Fruit fly (Drosophila melanogaster) whole organism, embryonic: ENCODE data around the gene CG32137.

Experiments used
- Blimp-1 ChIP-seq: fragments of 200-800 bp; sonication (Bioruptor generic); optimal IDR thresholded peaks from 3 replicates; lab custom pipeline; 2018; ENCODE audit warnings: missing biosample characterization, missing genetic modification characterization, mild to moderate bottlenecking, moderate library complexity, missing genetic modification reagents
- CG10366 ChIP-seq: fragments of 200-800 bp; sonication (Bioruptor generic); IDR thresholded peaks from 2 replicates; pipeline ENCODE4 v1.3.6; 2022; ENCODE audit warnings: missing biosample characterization, missing genetic modification characterization
- CG10462 ChIP-seq: fragments of 200-800 bp; sonication (Bioruptor generic); optimal IDR thresholded peaks from 2 replicates; lab custom pipeline; 2016; ENCODE audit warnings: missing biosample characterization, missing genetic modification characterization
- CG12659 ChIP-seq: fragments of 200-800 bp; sonication (Bioruptor generic); optimal IDR thresholded peaks from 3 replicates; lab custom pipeline; 2017; ENCODE audit warnings: mild to moderate bottlenecking, missing biosample characterization, missing genetic modification reagents, missing genetic modification characterization
- CG16815 ChIP-seq: fragments of 200-800 bp; sonication (Bioruptor generic); optimal IDR thresholded peaks from 3 replicates; lab custom pipeline; 2017; ENCODE audit warnings: missing biosample characterization, mild to moderate bottlenecking, missing genetic modification characterization
- CG7357 ChIP-seq: fragments of 200-800 bp; sonication (Bioruptor generic); IDR thresholded peaks from 3 replicates; pipeline ENCODE4 v1.3.6; 2022; ENCODE audit warnings: missing biosample characterization, missing genetic modification characterization
- CG8290 ChIP-seq, 3 experiments: fragments of 200-800 bp; sonication (Bioruptor generic); optimal IDR thresholded peaks; 2 replicates each; lab custom pipeline; 2016 to 2019; ENCODE audit warnings: missing biosample characterization in 3 of 3, missing genetic modification characterization in 3 of 3, mild to moderate bottlenecking in 2 of 3, moderate library complexity in 1 of 3
- CG8388 ChIP-seq: fragments of 200-800 bp; sonication (Bioruptor generic); optimal IDR thresholded peaks from 2 replicates; lab custom pipeline; 2019; ENCODE audit warnings: missing biosample characterization, mild to moderate bottlenecking, missing genetic modification characterization, moderate library complexity
- Dll ChIP-seq: fragments of 200-800 bp; sonication (Bioruptor generic); IDR thresholded peaks from 4 replicates; pipeline ENCODE4 v1.3.6; 2022; ENCODE audit warnings: missing biosample characterization, missing genetic modification characterization; ENCODE audit not compliant: partially characterized antibody
- Ets65A ChIP-seq: fragments of 200-800 bp; sonication (Bioruptor generic); peaks from one replicate; lab custom pipeline; 2016; ENCODE audit warnings: missing biosample characterization, missing genetic modification characterization
- Fer3 ChIP-seq: fragments of 200-800 bp; sonication (Bioruptor generic); optimal IDR thresholded peaks from 2 replicates; lab custom pipeline; 2018; ENCODE audit warnings: missing biosample characterization, mild to moderate bottlenecking, missing genetic modification characterization, moderate library complexity
- HLH54F ChIP-seq: fragments of 200-800 bp; sonication (Bioruptor generic); optimal IDR thresholded peaks from 3 replicates; lab custom pipeline; 2016; ENCODE audit warnings: missing biosample characterization, missing genetic modification characterization
- HLHmδ ChIP-seq: fragments of 200-800 bp; sonication (Bioruptor generic); optimal IDR thresholded peaks from 2 replicates; lab custom pipeline; 2018; ENCODE audit warnings: missing biosample characterization, mild to moderate bottlenecking, missing genetic modification characterization, moderate library complexity
- HmgD ChIP-seq: fragments of 200-800 bp; sonication (Bioruptor generic); optimal IDR thresholded peaks from 3 replicates; lab custom pipeline; 2016; ENCODE audit warnings: missing biosample characterization, missing genetic modification characterization
- Hsf ChIP-seq: fragments of 200-800 bp; sonication (Bioruptor generic); optimal IDR thresholded peaks from 3 replicates; lab custom pipeline; 2016; ENCODE audit warnings: missing biosample characterization, missing genetic modification characterization
- PHDP ChIP-seq: fragments of 200-800 bp; sonication (Bioruptor generic); optimal IDR thresholded peaks from 3 replicates; lab custom pipeline; 2018; ENCODE audit warnings: missing biosample characterization, mild to moderate bottlenecking, missing genetic modification characterization, moderate library complexity
- Scr ChIP-seq: fragments of 200-800 bp; sonication (Bioruptor generic); IDR thresholded peaks from 2 replicates; pipeline ENCODE4 v1.3.6; 2022; ENCODE audit warnings: missing biosample characterization, missing genetic modification characterization; ENCODE audit not compliant: partially characterized antibody
- Sox100B ChIP-seq: fragments of 200-800 bp; sonication (Bioruptor generic); optimal IDR thresholded peaks from 3 replicates; lab custom pipeline; 2018; ENCODE audit warnings: missing biosample characterization, mild to moderate bottlenecking, missing genetic modification characterization
- Tbp ChIP-seq: fragments of >200 bp; optimal IDR thresholded peaks from 2 replicates; lab custom pipeline; 2018; ENCODE audit warnings: missing biosample characterization, missing genetic modification characterization
- Vsx1 ChIP-seq: fragments of 200-800 bp; sonication (Bioruptor generic); optimal IDR thresholded peaks from 2 replicates; lab custom pipeline; 2017; ENCODE audit warnings: missing biosample characterization, mild to moderate bottlenecking, missing genetic modification characterization, missing genetic modification reagents
- aop ChIP-seq: fragments of 200-800 bp; sonication (Bioruptor generic); IDR thresholded peaks from 2 replicates; pipeline ENCODE4 v1.3.6; 2022; ENCODE audit warnings: missing biosample characterization, missing genetic modification characterization
- ap ChIP-seq: fragments of 200-800 bp; sonication (Bioruptor generic); IDR thresholded peaks from 2 replicates; pipeline ENCODE4 v1.3.6; 2022; ENCODE audit warnings: missing biosample characterization, missing genetic modification characterization
- az2 ChIP-seq: fragments of 200-800 bp; sonication (Bioruptor generic); optimal IDR thresholded peaks from 3 replicates; lab custom pipeline; 2016; ENCODE audit warnings: missing biosample characterization, missing genetic modification characterization
- bbx ChIP-seq: fragments of 200-800 bp; sonication (Bioruptor generic); IDR thresholded peaks from 2 replicates; pipeline ENCODE4 v1.3.6; 2022; ENCODE audit warnings: missing biosample characterization, missing genetic modification characterization; ENCODE audit not compliant: partially characterized antibody
- bcd ChIP-seq: fragments of 200-800 bp; sonication (Bioruptor generic); optimal IDR thresholded peaks from 2 replicates; lab custom pipeline; 2017; ENCODE audit warnings: missing biosample characterization, mild to moderate bottlenecking, missing genetic modification characterization
- cad ChIP-seq: fragments of >200 bp; optimal IDR thresholded peaks from 2 replicates; lab custom pipeline; 2017; ENCODE audit warnings: missing biosample characterization, missing genetic modification characterization
- cato ChIP-seq: fragments of 200-800 bp; sonication (Bioruptor generic); optimal IDR thresholded peaks from 2 replicates; lab custom pipeline; 2016; ENCODE audit warnings: missing biosample characterization, missing genetic modification characterization, borderline replicate concordance
- cg ChIP-seq: fragments of 200-800 bp; sonication (Bioruptor generic); optimal IDR thresholded peaks from 3 replicates; lab custom pipeline; 2019; ENCODE audit warnings: missing biosample characterization, mild to moderate bottlenecking, missing genetic modification characterization, moderate library complexity
- croc ChIP-seq: fragments of 200-800 bp; sonication (Bioruptor generic); conservative IDR thresholded peaks from 3 replicates; pipeline ENCODE4 v1.3.6; 2022; ENCODE audit warnings: missing biosample characterization, missing genetic modification characterization
- cwo ChIP-seq: fragments of 200-800 bp; sonication (Bioruptor generic); optimal IDR thresholded peaks from 3 replicates; lab custom pipeline; 2017; ENCODE audit warnings: missing biosample characterization, missing genetic modification characterization, mild to moderate bottlenecking, moderate library complexity, missing genetic modification reagents
- dmrt99B ChIP-seq: fragments of 200-800 bp; sonication (Bioruptor generic); optimal IDR thresholded peaks from 2 replicates; lab custom pipeline; 2018; ENCODE audit warnings: missing biosample characterization, mild to moderate bottlenecking, missing genetic modification characterization, moderate library complexity
- emc ChIP-seq: fragments of 200-800 bp; sonication (Bioruptor generic); optimal IDR thresholded peaks from 2 replicates; lab custom pipeline; 2016; ENCODE audit warnings: missing biosample characterization, missing genetic modification characterization
- esg ChIP-seq: fragments of 200-800 bp; sonication (Bioruptor generic); conservative IDR thresholded peaks from 2 replicates; pipeline ENCODE4 v1.3.6; 2022; ENCODE audit warnings: missing biosample characterization, missing genetic modification characterization
- ewg ChIP-seq: fragments of 200-800 bp; sonication (Bioruptor generic); optimal IDR thresholded peaks from 3 replicates; lab custom pipeline; 2017; ENCODE audit warnings: mild to moderate bottlenecking, missing biosample characterization, missing genetic modification reagents, missing genetic modification characterization
- fd3F ChIP-seq: fragments of 200-800 bp; sonication (Bioruptor generic); optimal IDR thresholded peaks from 2 replicates; lab custom pipeline; 2018; ENCODE audit warnings: missing biosample characterization, mild to moderate bottlenecking, missing genetic modification characterization, moderate library complexity
- her ChIP-seq: fragments of 200-800 bp; sonication (Bioruptor generic); optimal IDR thresholded peaks from 2 replicates; lab custom pipeline; 2016; ENCODE audit warnings: missing biosample characterization, missing genetic modification characterization
- inv ChIP-seq: fragments of 200-800 bp; sonication (Bioruptor generic); IDR thresholded peaks from 2 replicates; pipeline ENCODE4 v1.3.6; 2022; ENCODE audit warnings: missing biosample characterization, missing genetic modification characterization; ENCODE audit not compliant: partially characterized antibody
- klu ChIP-seq: fragments of 200-800 bp; sonication (Bioruptor generic); IDR thresholded peaks from 2 replicates; pipeline ENCODE4 v1.3.6; 2022; ENCODE audit warnings: missing biosample characterization, missing genetic modification characterization
- lab ChIP-seq: fragments of 200-800 bp; sonication (Bioruptor generic); optimal IDR thresholded peaks from 3 replicates; lab custom pipeline; 2017; ENCODE audit warnings: missing biosample characterization, missing genetic modification characterization, mild to moderate bottlenecking, moderate library complexity, missing genetic modification reagents
- pnt ChIP-seq: fragments of 200-800 bp; sonication (Bioruptor generic); optimal IDR thresholded peaks from 3 replicates; lab custom pipeline; 2016; ENCODE audit warnings: missing biosample characterization, missing genetic modification characterization
- prd ChIP-seq, 3 experiments: fragments of >200 bp in 2 of 3; fragments of 200-800 bp in 1 of 3; sonication (Bioruptor generic) in 1 of 3; optimal IDR thresholded peaks in 2 of 3; IDR thresholded peaks in 1 of 3; 2 replicates in 2 of 3; 3 replicates in 1 of 3; pipeline versions ENCODE4 v1.3.6 to Lab custom; 2017 to 2022; ENCODE audit warnings: missing biosample characterization in 1 of 3, missing genetic modification characterization in 1 of 3
- pzg ChIP-seq: fragments of 200-800 bp; sonication (Bioruptor generic); optimal IDR thresholded peaks from 3 replicates; lab custom pipeline; 2018; ENCODE audit warnings: missing biosample characterization, mild to moderate bottlenecking, missing genetic modification characterization, moderate library complexity
- sd ChIP-seq: fragments of 200-800 bp; sonication (Bioruptor generic); optimal IDR thresholded peaks from 3 replicates; lab custom pipeline; 2018; ENCODE audit warnings: missing biosample characterization, mild to moderate bottlenecking, missing genetic modification characterization, moderate library complexity
- seq ChIP-seq: fragments of 200-800 bp; sonication (Bioruptor generic); IDR thresholded peaks from 2 replicates; pipeline ENCODE4 v1.3.6; 2022; ENCODE audit warnings: missing biosample characterization, missing genetic modification characterization
- ssp ChIP-seq: fragments of 200-800 bp; sonication (Bioruptor generic); IDR thresholded peaks from 2 replicates; pipeline ENCODE4 v1.3.6; 2022; ENCODE audit warnings: missing biosample characterization, missing genetic modification characterization
- tio ChIP-seq: fragments of 200-800 bp; sonication (Bioruptor generic); optimal IDR thresholded peaks from 2 replicates; lab custom pipeline; 2017; ENCODE audit warnings: missing biosample characterization, missing genetic modification characterization, inconsistent platforms
- wek ChIP-seq: fragments of 200-800 bp; sonication (Bioruptor generic); optimal IDR thresholded peaks from 3 replicates; lab custom pipeline; 2018; ENCODE audit warnings: missing biosample characterization, mild to moderate bottlenecking, missing genetic modification characterization, moderate library complexity
- zen ChIP-seq: fragments of 200-800 bp; sonication (Bioruptor generic); optimal IDR thresholded peaks from 3 replicates; lab custom pipeline; 2018; ENCODE audit warnings: missing biosample characterization, mild to moderate bottlenecking, missing genetic modification characterization, moderate library complexity

The CG32137 gene

DNA sequence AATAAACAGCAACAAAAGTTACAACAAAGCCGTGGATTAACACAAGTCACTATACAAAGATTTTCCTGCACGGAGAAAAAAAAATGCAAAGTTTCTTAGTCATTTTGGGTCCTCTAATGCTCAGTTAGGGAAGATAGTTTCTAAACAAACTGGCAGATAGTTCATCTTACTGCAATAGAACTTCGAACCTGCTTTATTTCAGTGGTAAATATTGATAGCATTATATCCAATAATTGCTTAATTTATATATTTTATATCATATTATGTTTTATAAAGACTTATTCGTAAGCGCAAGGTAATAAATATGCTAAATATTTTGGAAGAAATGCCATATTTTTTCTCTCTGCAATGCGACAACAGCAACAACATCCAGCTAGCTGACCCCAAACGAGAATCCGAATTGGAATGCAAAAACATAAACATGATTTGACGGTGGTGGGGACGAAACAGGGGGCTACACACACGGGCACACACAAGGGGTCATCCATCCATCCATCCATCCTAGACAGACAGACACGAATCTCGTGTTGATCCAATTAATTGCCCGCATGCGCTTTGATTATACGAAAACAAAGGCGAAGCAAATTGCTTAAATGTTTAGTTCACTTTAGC is 27.3 kb upstream of the CG32137 start (continued):
- no peak for TF ChIP-seq inv (GFP tag; lab: Robert Waterston, UW)
- no peak for TF ChIP-seq cad (GFP tag; lab: Kevin White, UChicago)
- TF ChIP-seq CG16815 (GFP tag; lab: Kevin White, UChicago), result peak; percentile 20
- TF ChIP-seq HmgD (GFP tag; lab: Kevin White, UChicago), result no peak
- peak; percentile 70 for TF ChIP-seq CG8388 (GFP tag; lab: Kevin White, UChicago)
- TF ChIP-seq emc (GFP tag; lab: Kevin White, UChicago), result no peak
- TF ChIP-seq esg (GFP tag; lab: Robert Waterston, UW), result peak; percentile 79
- peak; percentile 64 for TF ChIP-seq ssp (GFP tag; lab: Robert Waterston, UW)
- TF ChIP-seq wek (GFP tag; lab: Kevin White, UChicago), result no peak
- no peak for TF ChIP-seq aop (GFP tag; lab: Robert Waterston, UW)
- TF ChIP-seq Dll, result no peak
- TF ChIP-seq Sox100B (GFP tag; lab: Kevin White, UChicago), result peak; percentile 71
- peak; percentile 68 for TF ChIP-seq cwo (GFP tag; lab: Kevin White, UChicago)
- TF ChIP-seq Vsx1 (GFP tag; lab: Kevin White, UChicago), result peak; percentile 55
- peak; percentile 49 for TF ChIP-seq ewg
- no peak for TF ChIP-seq Tbp
- peak; percentile 56; the same call in 2 of the 3 replicates for TF ChIP-seq croc (GFP tag; lab: Robert Waterston, UW)
- no peak for TF ChIP-seq cg
- TF ChIP-seq CG10366 (GFP tag; lab: Robert Waterston, UW), result peak; percentile 32; the same call in 1 of the 2 replicates
- TF ChIP-seq cato (GFP tag; lab: Kevin White, UChicago), result peak; percentile 22
- TF ChIP-seq Scr, result no peak
- peak; percentile 71 for TF ChIP-seq bcd (GFP tag; lab: Kevin White, UChicago)
- TF ChIP-seq sd (tag; lab: Kevin White, UChicago), result peak; percentile 67
- no peak for TF ChIP-seq CG8290 (GFP tag; optimal IDR thresholded peaks at IDR 0.05; lab: Kevin White, UChicago)
- peak in 1 of 2 experiments; percentile 8 for TF ChIP-seq CG8290 (tag; optimal IDR thresholded peaks at IDR 0.05; lab: Kevin White, UChicago)
- TF ChIP-seq ap (GFP tag; lab: Robert Waterston, UW), result no peak; the same call in 1 of the 2 replicates
- peak; percentile 91 for TF ChIP-seq Ets65A (GFP tag; lab: Kevin White, UChicago)
- peak; percentile 87 for TF ChIP-seq dmrt99B (tag; lab: Kevin White, UChicago)
- peak; percentile 75 for TF ChIP-seq lab (GFP tag; lab: Kevin White, UChicago)
- TF ChIP-seq Hsf (GFP tag; lab: Kevin White, UChicago), result no peak
- peak; percentile 62; the same call in 2 of the 3 replicates for TF ChIP-seq CG7357 (GFP tag; lab: Robert Waterston, UW)
- TF ChIP-seq klu (GFP tag; lab: Robert Waterston, UW), result peak; percentile 48; the same call in 1 of the 2 replicates
- peak; percentile 72 for TF ChIP-seq az2 (GFP tag; lab: Kevin White, UChicago)
- TF ChIP-seq CG12659 (GFP tag; lab: Kevin White, UChicago), result peak; percentile 69
- TF ChIP-seq prd (optimal IDR thresholded peaks at IDR 0.05; lab: Kevin White, UChicago), result no peak
- TF ChIP-seq prd (GFP tag; IDR thresholded peaks at IDR 0.05; lab: Robert Waterston, UW), result peak; percentile 70
- no peak for TF ChIP-seq HLH54F (GFP tag; lab: Kevin White, UChicago)
- TF ChIP-seq HLHmδ (GFP tag; lab: Kevin White, UChicago), result no peak
- TF ChIP-seq pzg, result no peak
- peak; percentile 56 for TF ChIP-seq Fer3 (tag; lab: Kevin White, UChicago)
- TF ChIP-seq PHDP (tag; lab: Kevin White, UChicago), result peak; percentile 74
- TF ChIP-seq tio (GFP tag; lab: Kevin White, UChicago), result peak; percentile 60
- peak; percentile 68 for TF ChIP-seq Blimp-1 (GFP tag; lab: Kevin White, UChicago)
- peak; percentile 44 for TF ChIP-seq fd3F (GFP tag; lab: Kevin White, UChicago)
- TF ChIP-seq zen (tag; lab: Kevin White, UChicago), result peak; percentile 13
- peak; percentile 22 for TF ChIP-seq CG10462 (GFP tag; lab: Kevin White, UChicago)
- no peak for TF ChIP-seq pnt (GFP tag; lab: Kevin White, UChicago)
- TF ChIP-seq bbx, result no peak
- no peak for TF ChIP-seq her (GFP tag; lab: Kevin White, UChicago)
- TF ChIP-seq seq (GFP tag; lab: Robert Waterston, UW), result peak; percentile 75; the same call in 1 of the 2 replicates
